Worm (Caenorhabditis elegans) whole organism, midembryonic: ENCODE data around the gene slc-25A10.

Source experiments
- T22C8.4 ChIP-seq: fragments of 200-800 bp; sonication (Bioruptor generic); IDR thresholded peaks from 2 replicates; pipeline ENCODE4 v1.3.6; 2022; ENCODE audit warnings: missing genetic modification characterization, missing compliant biosample characterization
- flt-1 ChIP-seq: fragments of 200-800 bp; sonication (Bioruptor generic); IDR thresholded peaks from 2 replicates; pipeline ENCODE4 v1.3.6; 2022; ENCODE audit warnings: missing genetic modification characterization, missing compliant biosample characterization
- klf-2 ChIP-seq: fragments of 200-800 bp; sonication (Bioruptor generic); conservative IDR thresholded peaks from 2 replicates; pipeline ENCODE4 v1.3.6; 2022; ENCODE audit warnings: missing genetic modification reagents, missing genetic modification characterization, missing compliant biosample characterization
- ref-1 ChIP-seq: fragments of 200-800 bp; sonication (Bioruptor generic); conservative IDR thresholded peaks from 2 replicates; pipeline ENCODE4 v1.3.6; 2022; ENCODE audit warnings: missing genetic modification reagents, missing genetic modification characterization, missing compliant biosample characterization
- ztf-23 ChIP-seq: fragments of 200-800 bp; sonication (Bioruptor generic); IDR thresholded peaks from 2 replicates; pipeline ENCODE4 v1.3.6; 2022; ENCODE audit warnings: missing genetic modification reagents, missing genetic modification characterization, missing compliant biosample characterization
- ztf-29 ChIP-seq: fragments of 200-800 bp; sonication (Bioruptor generic); IDR thresholded peaks from 2 replicates; pipeline ENCODE4 v1.3.6; 2022; ENCODE audit warnings: missing genetic modification reagents, missing genetic modification characterization, missing compliant biosample characterization

DNA sequence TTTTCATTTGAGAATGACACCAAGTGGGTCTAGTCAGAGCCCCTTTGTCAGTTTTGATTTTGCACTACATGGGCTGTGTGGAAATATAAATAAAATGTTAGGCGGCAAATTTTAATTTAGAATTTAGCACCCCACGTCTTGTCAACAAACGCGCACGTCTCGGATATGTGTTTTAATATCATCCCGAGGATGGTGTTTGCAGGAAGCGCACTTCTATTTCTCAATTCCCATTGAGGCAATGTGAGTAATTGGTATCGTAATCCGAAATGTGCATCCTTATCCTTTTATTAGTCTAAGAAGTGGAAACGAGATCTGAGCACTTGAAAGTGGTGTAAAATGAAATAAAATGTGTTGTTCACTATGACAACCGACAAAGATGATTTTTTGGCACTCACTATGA is 37.7 kb downstream of the slc-25A10 start:
- TF ChIP-seq ztf-23 (GFP tag; lab: Robert Waterston, UW) (no peak), klf-2 (GFP tag; lab: Robert Waterston, UW) (no peak), ref-1 (GFP tag; lab: Robert Waterston, UW) (no peak), ztf-29 (GFP tag; lab: Robert Waterston, UW) (no peak), T22C8.4 (GFP tag; lab: Robert Waterston, UW) (no peak), flt-1 (GFP tag; lab: Robert Waterston, UW) (no peak)
